Worm (Caenorhabditis elegans) whole organism, late embryonic: ENCODE measurements around the gene lec-3.

Experiments
- ahr-1 ChIP-seq: sonication (generic microtip); optimal IDR thresholded peaks from 2 replicates; lab custom pipeline; 2016; ENCODE audit warnings: missing genetic modification characterization, missing compliant biosample characterization
- ama-1 ChIP-seq: fragments of 150-350 bp; optimal IDR thresholded peaks from 2 replicates; lab custom pipeline; 2014
- ceh-48 ChIP-seq: sonication (generic microtip); optimal IDR thresholded peaks from 2 replicates; lab custom pipeline; 2016; ENCODE audit warnings: missing genetic modification characterization, inconsistent platforms, missing compliant biosample characterization
- lim-6 ChIP-seq: sonication (generic microtip); optimal IDR thresholded peaks from 2 replicates; lab custom pipeline; 2016; ENCODE audit warnings: missing genetic modification characterization, missing compliant biosample characterization
- madf-2 ChIP-seq: sonication (generic microtip); optimal IDR thresholded peaks from 2 replicates; lab custom pipeline; 2017; ENCODE audit warnings: missing genetic modification characterization, missing compliant biosample characterization
- nhr-11 ChIP-seq: fragments of 150-350 bp; optimal IDR thresholded peaks from 2 replicates; lab custom pipeline; 2014; ENCODE audit warnings: missing biosample characterization, missing genetic modification characterization
- pqm-1 ChIP-seq: sonication (generic microtip); optimal IDR thresholded peaks from 2 replicates; lab custom pipeline; 2016; ENCODE audit warnings: missing genetic modification characterization, missing compliant biosample characterization
- ref-2 ChIP-seq: sonication (generic microtip); optimal IDR thresholded peaks from 2 replicates; lab custom pipeline; 2016; ENCODE audit warnings: missing genetic modification characterization, missing compliant biosample characterization
- sox-2 ChIP-seq: fragments of 200-800 bp; sonication (Bioruptor generic); IDR thresholded peaks from 2 replicates; pipeline ENCODE4 v1.3.6; 2022; ENCODE audit warnings: missing genetic modification reagents, missing genetic modification characterization, missing compliant biosample characterization
- sox-4 ChIP-seq: sonication (generic microtip); optimal IDR thresholded peaks from 2 replicates; lab custom pipeline; 2017; ENCODE audit warnings: mild to moderate bottlenecking, missing genetic modification characterization, inconsistent platforms, missing compliant biosample characterization
- tbx-2 ChIP-seq: sonication (generic microtip); optimal IDR thresholded peaks from 2 replicates; lab custom pipeline; 2016; ENCODE audit warnings: missing genetic modification characterization, missing compliant biosample characterization
- zip-5 ChIP-seq: sonication (generic microtip); optimal IDR thresholded peaks from 2 replicates; lab custom pipeline; 2016; ENCODE audit warnings: missing genetic modification characterization, missing compliant biosample characterization

DNA sequence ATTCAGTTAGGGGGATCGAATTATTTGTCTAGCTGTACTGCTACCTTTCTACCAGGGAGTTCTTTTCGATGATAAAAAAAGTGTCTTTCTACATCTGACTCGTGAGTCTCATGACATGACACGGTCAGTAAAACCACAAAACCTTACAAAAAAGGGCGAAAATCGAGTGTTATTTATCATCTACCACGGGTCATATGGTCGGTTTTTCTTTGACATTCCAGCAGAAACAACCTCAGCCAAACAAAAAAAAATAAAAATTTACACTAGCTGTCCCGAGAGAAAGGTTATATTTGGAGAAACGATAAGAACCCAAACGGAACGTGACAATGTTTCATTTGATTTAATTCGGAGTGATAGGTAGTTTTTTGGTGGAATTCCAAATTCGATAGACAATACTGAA lies 28.8 kb downstream of the lec-3 start:
- no peak for TF ChIP-seq ref-2 (tag; lab: Kevin White, UChicago)
- no peak for TF ChIP-seq nhr-11
- TF ChIP-seq sox-4 (tag; lab: Kevin White, UChicago): no peak
- TF ChIP-seq lim-6 (tag; lab: Kevin White, UChicago): no peak
- no peak for TF ChIP-seq pqm-1
- TF ChIP-seq ceh-48: no peak
- no peak for TF ChIP-seq sox-2
- no peak for TF ChIP-seq zip-5 (tag; lab: Kevin White, UChicago)
- TF ChIP-seq tbx-2 (tag; lab: Kevin White, UChicago): no peak
- TF ChIP-seq madf-2 (tag; lab: Kevin White, UChicago): no peak
- TF ChIP-seq ama-1 (lab: Kevin White, UChicago): no peak
- no peak for TF ChIP-seq ahr-1
